Worm (Caenorhabditis elegans) whole organism, mixed stage, embryonic: Measurements from ENCODE around the gene T04C12.1.

Experiments
- bed-3 ChIP-seq: fragments of 200-800 bp; sonication (Bioruptor generic); optimal IDR thresholded peaks from 3 replicates; lab custom pipeline; 2018; ENCODE audit warnings: mild to moderate bottlenecking, missing genetic modification characterization, moderate library complexity, missing compliant biosample characterization
- blmp-1 ChIP-seq: fragments of 150-350 bp; optimal IDR thresholded peaks from 2 replicates; lab custom pipeline; 2014; ENCODE audit warnings: missing biosample characterization, missing genetic modification characterization
- ceh-39 ChIP-seq: fragments of 150-350 bp; optimal IDR thresholded peaks from 2 replicates; lab custom pipeline; 2014; ENCODE audit warnings: missing biosample characterization, missing genetic modification characterization
- lin-13 ChIP-seq: fragments of 150-350 bp; optimal IDR thresholded peaks from 2 replicates; lab custom pipeline; 2014; ENCODE audit warnings: missing biosample characterization, missing genetic modification characterization
- mep-1 ChIP-seq: fragments of 150-350 bp; optimal IDR thresholded peaks from 2 replicates; lab custom pipeline; 2017; ENCODE audit warnings: missing biosample characterization, missing genetic modification reagents, missing genetic modification characterization, inconsistent platforms
- pha-4 ChIP-seq: fragments of 150-350 bp; optimal IDR thresholded peaks from 2 replicates; lab custom pipeline; 2018; ENCODE audit warnings: missing biosample characterization, missing genetic modification reagents, missing genetic modification characterization
- zip-8 ChIP-seq: fragments of 150-350 bp; optimal IDR thresholded peaks from 2 replicates; lab custom pipeline; 2014; ENCODE audit warnings: missing biosample characterization, missing genetic modification characterization

T04C12.1 gene

ce11 chrV:11010768-11011167 is 48.3 kb downstream of the T04C12.1 start:
- TF ChIP-seq zip-8 = no peak
- no peak for TF ChIP-seq bed-3 (GFP tag; lab: Kevin White, UChicago)
- TF ChIP-seq blmp-1 = no peak
- TF ChIP-seq mep-1 (tag; lab: Kevin White, UChicago) = no peak
- no peak for TF ChIP-seq lin-13 (tag; lab: Kevin White, UChicago)
- TF ChIP-seq pha-4 (tag; lab: Kevin White, UChicago) = no peak
- TF ChIP-seq ceh-39 (tag; lab: Kevin White, UChicago) = no peak

- no peak for TF ChIP-seq mep-1 (tag; lab: Kevin White, UChicago)
Observed at ce11 chrV:11009124-11009524, 49.9 kb downstream of the T04C12.1 start.
